Worm (Caenorhabditis elegans) whole organism, L3 larva: ENCODE results near the gene ZK673.6.

Experiments
- R02D3.7 ChIP-seq: fragments of 150-350 bp; optimal IDR thresholded peaks from 2 replicates; lab custom pipeline; 2014; ENCODE audit warnings: missing biosample characterization, missing genetic modification characterization
- ZK546.5 ChIP-seq: sonication (generic microtip); optimal IDR thresholded peaks from 2 replicates; lab custom pipeline; 2017; ENCODE audit warnings: missing biosample characterization, missing genetic modification characterization
- aly-2 ChIP-seq: fragments of 150-350 bp; optimal IDR thresholded peaks from 2 replicates; lab custom pipeline; 2014; ENCODE audit warnings: missing biosample characterization, missing genetic modification characterization
- ama-1 ChIP-seq: fragments of 150-350 bp; optimal IDR thresholded peaks from 2 replicates; lab custom pipeline; 2018
- ceh-16 ChIP-seq: sonication (generic microtip); optimal IDR thresholded peaks from 2 replicates; lab custom pipeline; 2017; ENCODE audit warnings: missing biosample characterization, missing genetic modification characterization
- ceh-28 ChIP-seq: fragments of 150-350 bp; optimal IDR thresholded peaks from 2 replicates; lab custom pipeline; 2014; ENCODE audit warnings: missing biosample characterization, missing genetic modification reagents, missing genetic modification characterization
- ceh-82 ChIP-seq: fragments of 150-350 bp; optimal IDR thresholded peaks from 2 replicates; lab custom pipeline; 2014; ENCODE audit warnings: missing biosample characterization, missing genetic modification characterization
- ceh-9 ChIP-seq: sonication (generic microtip); optimal IDR thresholded peaks from 2 replicates; lab custom pipeline; 2018; ENCODE audit warnings: missing biosample characterization, missing genetic modification characterization
- egl-27 ChIP-seq: sonication (generic microtip); optimal IDR thresholded peaks from 4 replicates; lab custom pipeline; 2017; ENCODE audit warnings: missing biosample characterization, missing genetic modification reagents, missing genetic modification characterization
- elt-1 ChIP-seq: fragments of 150-350 bp; optimal IDR thresholded peaks from 2 replicates; lab custom pipeline; 2014; ENCODE audit warnings: missing biosample characterization, missing genetic modification characterization
- elt-2 ChIP-seq: sonication (generic microtip); optimal IDR thresholded peaks from 2 replicates; lab custom pipeline; 2016; ENCODE audit warnings: missing genetic modification reagents, mild to moderate bottlenecking, missing genetic modification characterization, missing compliant biosample characterization
- elt-3 ChIP-seq, 3 experiments: fragments of 150-350 bp in 1 of 3; sonication (generic microtip) in 2 of 3; optimal IDR thresholded peaks; 2 replicates in 2 of 3; 4 replicates in 1 of 3; lab custom pipeline; 2014 to 2017; ENCODE audit warnings: missing biosample characterization in 3 of 3, missing genetic modification characterization in 3 of 3
- fkh-2 ChIP-seq: fragments of 150-350 bp; optimal IDR thresholded peaks from 2 replicates; lab custom pipeline; 2014; ENCODE audit warnings: missing biosample characterization, missing genetic modification reagents, missing genetic modification characterization
- fos-1 ChIP-seq: fragments of 150-350 bp; optimal IDR thresholded peaks from 2 replicates; lab custom pipeline; 2014; ENCODE audit warnings: missing biosample characterization, missing genetic modification characterization
- hmg-11 ChIP-seq: sonication (generic microtip); optimal IDR thresholded peaks from 2 replicates; lab custom pipeline; 2016; ENCODE audit warnings: missing genetic modification characterization, missing compliant biosample characterization
- lsy-12 ChIP-seq: sonication (generic microtip); optimal IDR thresholded peaks from 2 replicates; lab custom pipeline; 2016; ENCODE audit warnings: mild to moderate bottlenecking, missing genetic modification characterization, missing compliant biosample characterization
- mdl-1 ChIP-seq: fragments of 150-350 bp; optimal IDR thresholded peaks from 2 replicates; lab custom pipeline; 2014; ENCODE audit warnings: missing biosample characterization, missing genetic modification characterization
- mml-1 ChIP-seq: fragments of 150-350 bp; sonication (generic microtip); optimal IDR thresholded peaks from 3 replicates; lab custom pipeline; 2014; ENCODE audit warnings: missing biosample characterization, missing genetic modification characterization
- nfya-1 ChIP-seq: sonication (generic microtip); optimal IDR thresholded peaks from 2 replicates; lab custom pipeline; 2017; ENCODE audit warnings: missing genetic modification characterization, mild to moderate bottlenecking, missing compliant biosample characterization, antibody characterized with exemption, moderate library complexity; ENCODE audit not compliant: insufficient read depth
- nhr-11 ChIP-seq: fragments of 150-350 bp; optimal IDR thresholded peaks from 2 replicates; lab custom pipeline; 2014; ENCODE audit warnings: missing biosample characterization, missing genetic modification characterization
- nhr-12 ChIP-seq: fragments of 150-350 bp; optimal IDR thresholded peaks from 2 replicates; lab custom pipeline; 2014; ENCODE audit warnings: missing biosample characterization, missing genetic modification characterization
- nhr-237 ChIP-seq: fragments of 150-350 bp; optimal IDR thresholded peaks from 2 replicates; lab custom pipeline; 2014; ENCODE audit warnings: missing biosample characterization, missing genetic modification characterization
- nhr-28 ChIP-seq: fragments of 150-350 bp; optimal IDR thresholded peaks from 2 replicates; lab custom pipeline; 2014; ENCODE audit warnings: missing biosample characterization, missing genetic modification characterization
- nhr-43 ChIP-seq: sonication (generic microtip); optimal IDR thresholded peaks from 2 replicates; lab custom pipeline; 2016; ENCODE audit warnings: mild to moderate bottlenecking, missing genetic modification characterization, missing compliant biosample characterization; ENCODE audit not compliant: poor library complexity, severe bottlenecking
- nhr-67 ChIP-seq: fragments of 150-350 bp; optimal IDR thresholded peaks from 2 replicates; lab custom pipeline; 2014; ENCODE audit warnings: missing biosample characterization, missing genetic modification characterization
- nhr-76 ChIP-seq: fragments of 150-350 bp; sonication (generic microtip); optimal IDR thresholded peaks from 5 replicates; lab custom pipeline; 2014; ENCODE audit warnings: missing biosample characterization, missing genetic modification characterization
- nhr-77 ChIP-seq: fragments of 150-350 bp; optimal IDR thresholded peaks from 2 replicates; lab custom pipeline; 2014; ENCODE audit warnings: missing biosample characterization, missing genetic modification characterization
- pha-4 ChIP-seq: fragments of 150-350 bp; optimal IDR thresholded peaks from 2 replicates; lab custom pipeline; 2014; ENCODE audit warnings: missing biosample characterization, missing genetic modification reagents, missing genetic modification characterization
- sea-2 ChIP-seq: fragments of 150-350 bp; sonication (generic microtip); optimal IDR thresholded peaks from 4 replicates; lab custom pipeline; 2014; ENCODE audit warnings: missing biosample characterization, missing genetic modification reagents, missing genetic modification characterization
- snpc-4 ChIP-seq: fragments of 150-350 bp; optimal IDR thresholded peaks from 2 replicates; lab custom pipeline; 2014; ENCODE audit warnings: missing biosample characterization, missing genetic modification characterization
- tbx-2 ChIP-seq: sonication (generic microtip); optimal IDR thresholded peaks from 2 replicates; lab custom pipeline; 2016; ENCODE audit warnings: mild to moderate bottlenecking, missing genetic modification characterization, missing compliant biosample characterization
- unc-39 ChIP-seq: sonication (generic microtip); optimal IDR thresholded peaks from 4 replicates; lab custom pipeline; 2017; ENCODE audit warnings: missing biosample characterization, missing genetic modification characterization
- unc-62 ChIP-seq: fragments of 150-350 bp; sonication (generic microtip); optimal IDR thresholded peaks from 4 replicates; lab custom pipeline; 2014; ENCODE audit warnings: missing biosample characterization, missing genetic modification reagents, missing genetic modification characterization
- zag-1 ChIP-seq: fragments of 150-350 bp; optimal IDR thresholded peaks from 2 replicates; lab custom pipeline; 2014; ENCODE audit warnings: missing biosample characterization, missing genetic modification characterization
- ztf-11 ChIP-seq: fragments of 150-350 bp; optimal IDR thresholded peaks from 2 replicates; lab custom pipeline; 2014; ENCODE audit warnings: missing biosample characterization, missing genetic modification characterization

Gene ZK673.6

DNA sequence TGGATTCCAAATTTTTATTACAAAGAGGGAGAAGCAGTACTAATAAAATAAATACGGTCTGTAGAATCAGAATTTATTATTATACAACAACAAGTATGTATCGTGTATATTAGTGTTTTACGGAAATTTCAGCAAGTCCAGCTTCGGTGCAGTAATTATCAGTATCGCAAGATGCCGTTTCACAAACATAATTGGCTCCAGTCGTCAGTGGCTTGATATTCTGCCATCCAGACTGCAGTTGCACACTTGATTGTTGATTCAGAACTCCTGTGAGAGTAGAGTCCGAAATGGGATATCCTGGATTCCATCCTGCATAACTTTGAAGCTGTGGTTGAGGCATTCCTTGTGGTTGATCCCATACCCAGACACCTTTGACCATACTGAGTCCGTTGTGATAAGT is 15.9 kb upstream of the ZK673.6 start:
- TF ChIP-seq ceh-9 (tag; lab: Kevin White, UChicago) (no peak), fkh-2 (tag; lab: Kevin White, UChicago) (no peak), nhr-43 (no peak), nhr-12 (tag; lab: Kevin White, UChicago) (no peak), nfya-1 (tag; lab: Kevin White, UChicago) (no peak), nhr-77 (tag; lab: Kevin White, UChicago) (no peak), nhr-11 (tag; lab: Kevin White, UChicago) (no peak), nhr-67 (tag; lab: Kevin White, UChicago) (no peak), tbx-2 (no peak), zag-1 (tag; lab: Kevin White, UChicago) (no peak), pha-4 (tag; lab: Kevin White, UChicago) (no peak), egl-27 (tag; lab: Kevin White, UChicago) (no peak), sea-2 (no peak), elt-1 (tag; lab: Kevin White, UChicago) (no peak), hmg-11 (tag; lab: Kevin White, UChicago) (no peak), nhr-76 (tag; lab: Kevin White, UChicago) (no peak), nhr-28 (tag; lab: Kevin White, UChicago) (no peak), unc-39 (tag; lab: Kevin White, UChicago) (no peak)
- TF ChIP-seq, all 47 proteins: peak for 0

DNA sequence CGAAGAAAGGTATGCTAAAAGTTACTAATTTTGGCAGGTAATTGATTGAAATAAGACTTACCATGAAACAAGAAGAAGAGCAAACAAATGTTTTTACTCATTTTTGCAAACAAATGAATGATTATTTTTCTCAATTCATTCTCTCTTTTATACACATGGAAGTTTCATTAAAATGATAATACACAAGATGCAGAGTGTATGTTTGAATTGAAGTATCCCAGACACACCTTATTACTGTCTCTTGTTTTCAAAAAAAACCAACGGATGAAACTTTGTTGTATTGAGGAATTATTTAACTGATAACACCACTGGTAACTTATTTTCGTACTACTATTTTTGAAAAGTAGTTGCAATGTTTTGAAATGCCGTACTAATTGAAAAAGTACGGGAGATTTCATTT is 15.2 kb upstream of the ZK673.6 start, which contains the start of gene clec-59:
clec-59 (minus strand) TSS at position 101 of the 400 bp plus-strand sequence.
- no peak for TF ChIP-seq nhr-43
- no peak for TF ChIP-seq elt-1 (tag; lab: Kevin White, UChicago)
- no peak for TF ChIP-seq elt-2
- no peak for TF ChIP-seq lsy-12 (tag; lab: Kevin White, UChicago)
- TF ChIP-seq zag-1 (tag; lab: Kevin White, UChicago): no peak
- no peak for TF ChIP-seq sea-2
- no peak for TF ChIP-seq hmg-11 (tag; lab: Kevin White, UChicago)
- no peak for TF ChIP-seq aly-2 (tag; lab: Kevin White, UChicago)
- TF ChIP-seq ceh-82: no peak
- TF ChIP-seq fos-1 (tag; lab: Kevin White, UChicago): no peak
- TF ChIP-seq nhr-77 (tag; lab: Kevin White, UChicago): no peak
- no peak for TF ChIP-seq R02D3.7 (tag; lab: Kevin White, UChicago)
- no peak for TF ChIP-seq unc-62 (GFP tag; lab: Kevin White, UChicago)
- TF ChIP-seq pha-4 (tag; lab: Kevin White, UChicago): no peak
- TF ChIP-seq, all 47 proteins: peak for 0

DNA sequence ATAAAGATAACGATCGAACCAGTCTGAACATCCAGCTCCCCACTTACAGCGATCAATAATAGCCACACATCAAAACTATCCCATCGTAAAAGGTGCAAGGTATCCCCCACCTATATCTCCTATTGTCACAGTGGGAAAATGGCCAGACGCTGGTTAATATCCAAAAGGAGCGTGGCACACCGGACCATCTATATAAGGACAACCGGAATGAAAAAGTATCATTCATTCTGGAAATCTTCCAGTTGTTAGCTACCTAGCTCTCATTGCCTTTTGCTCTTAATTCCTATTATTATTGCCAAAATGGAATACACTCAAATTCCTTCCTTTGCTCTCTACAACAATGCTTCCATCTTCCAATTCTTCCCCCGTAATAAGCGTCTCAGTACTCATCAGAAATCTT is 12.8 kb upstream of the ZK673.6 start, which contains the start of gene ZK666.4:
ZK666.4 (plus strand) TSS at position 301 of the 400 bp plus-strand sequence.
- TF ChIP-seq R02D3.7 (tag; lab: Kevin White, UChicago) (no peak), mml-1 (tag; lab: Kevin White, UChicago) (no peak), nhr-76 (tag; lab: Kevin White, UChicago) (no peak), tbx-2 (no peak), nhr-237 (no peak), unc-62 (GFP tag; lab: Kevin White, UChicago) (no peak), ceh-9 (tag; lab: Kevin White, UChicago) (no peak), mdl-1 (tag; lab: Kevin White, UChicago) (no peak), ZK546.5 (tag; lab: Kevin White, UChicago) (no peak), aly-2 (tag; lab: Kevin White, UChicago) (no peak), ama-1 (lab: Kevin White, UChicago) (no peak), snpc-4 (tag; lab: Kevin White, UChicago) (no peak), sea-2 (no peak), elt-3 (tag; optimal IDR thresholded peaks at IDR 0.05; lab: Kevin White, UChicago) (no peak), ceh-28 (tag; lab: Kevin White, UChicago) (no peak), unc-39 (tag; lab: Kevin White, UChicago) (no peak), nhr-11 (tag; lab: Kevin White, UChicago) (no peak), nfya-1 (tag; lab: Kevin White, UChicago) (no peak), ceh-16 (tag; lab: Kevin White, UChicago) (no peak)

DNA sequence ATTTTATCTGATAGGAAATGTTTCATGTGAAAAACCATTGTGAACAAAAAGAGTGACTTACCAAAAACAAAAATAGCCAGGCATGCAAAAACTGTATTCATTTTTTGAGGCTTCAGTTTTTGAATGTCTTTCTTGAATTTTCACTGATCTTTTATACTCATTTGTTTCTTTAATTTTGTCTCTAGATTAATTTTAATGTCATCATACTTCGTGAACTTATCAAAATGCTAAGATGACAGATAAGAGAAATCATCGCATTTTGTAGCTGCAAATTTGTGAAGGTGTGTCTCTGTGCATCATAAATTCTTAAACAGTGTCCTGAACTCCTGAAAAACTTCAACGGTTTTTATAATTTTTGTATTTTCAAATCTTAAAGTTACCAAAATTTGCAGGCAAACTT is 11.9 kb upstream of the ZK673.6 start, which contains the start of gene clec-58:
clec-58 (minus strand) TSS at position 101 of the 400 bp plus-strand sequence.
- TF ChIP-seq ztf-11 (tag; lab: Kevin White, UChicago): no peak
